Worm (Caenorhabditis elegans) whole organism, early embryonic: Measurements from ENCODE around the gene srw-54.
"Not testable (repeated sequence)": the region's sequence is repeated elsewhere in the genome, so short reads cannot be mapped to it uniquely, and the experiment has no call there.

ENCODE experiments used
- B0310.2 ChIP-seq: sonication (generic microtip); optimal IDR thresholded peaks from 2 replicates; lab custom pipeline; 2016; ENCODE audit warnings: mild to moderate bottlenecking, missing genetic modification characterization, missing compliant biosample characterization
- F13C5.2 ChIP-seq: sonication (generic microtip); optimal IDR thresholded peaks from 2 replicates; lab custom pipeline; 2017; ENCODE audit warnings: mild to moderate bottlenecking, missing genetic modification characterization, inconsistent platforms, missing compliant biosample characterization
- aly-1 ChIP-seq: sonication (generic microtip); optimal IDR thresholded peaks from 2 replicates; lab custom pipeline; 2016; ENCODE audit warnings: missing genetic modification characterization, missing compliant biosample characterization
- ama-1 ChIP-seq: fragments of 150-350 bp; optimal IDR thresholded peaks from 2 replicates; lab custom pipeline; 2014
- ceh-13 ChIP-seq: fragments of 200-800 bp; sonication (Bioruptor generic); optimal IDR thresholded peaks from 2 replicates; lab custom pipeline; 2018; ENCODE audit warnings: mild to moderate bottlenecking, missing genetic modification characterization, missing compliant biosample characterization
- ceh-36 ChIP-seq: sonication (generic microtip); optimal IDR thresholded peaks from 2 replicates; lab custom pipeline; 2016; ENCODE audit warnings: missing genetic modification characterization, inconsistent platforms, missing compliant biosample characterization
- ets-7 ChIP-seq: sonication (generic microtip); optimal IDR thresholded peaks from 2 replicates; lab custom pipeline; 2016; ENCODE audit warnings: missing genotype, missing genetic modification characterization, missing compliant biosample characterization
- flt-1 ChIP-seq: fragments of 200-800 bp; sonication (Bioruptor generic); IDR thresholded peaks from 2 replicates; pipeline ENCODE4 v1.3.6; 2022; ENCODE audit warnings: missing genetic modification characterization, missing compliant biosample characterization
- hmbx-1 ChIP-seq: sonication (generic microtip); optimal IDR thresholded peaks from 2 replicates; lab custom pipeline; 2016; ENCODE audit warnings: mild to moderate bottlenecking, missing genetic modification characterization, missing compliant biosample characterization
- hmg-4 ChIP-seq: fragments of 200-800 bp; sonication (Bioruptor generic); optimal IDR thresholded peaks from 2 replicates; lab custom pipeline; 2018; ENCODE audit warnings: mild to moderate bottlenecking, missing genetic modification characterization, missing compliant biosample characterization
- hnd-1 ChIP-seq: sonication (generic microtip); optimal IDR thresholded peaks from 2 replicates; lab custom pipeline; 2016; ENCODE audit warnings: missing genetic modification characterization, missing compliant biosample characterization
- pes-1 ChIP-seq: fragments of 200-800 bp; sonication (Bioruptor generic); IDR thresholded peaks from 2 replicates; pipeline ENCODE4 v1.3.6; 2022; ENCODE audit warnings: missing genetic modification reagents, missing genetic modification characterization, missing compliant biosample characterization
- scrt-1 ChIP-seq: fragments of 200-800 bp; sonication (Bioruptor generic); IDR thresholded peaks from 2 replicates; pipeline ENCODE4 v1.3.6; 2022; ENCODE audit warnings: missing genetic modification characterization, missing compliant biosample characterization
- sea-1 ChIP-seq: fragments of 200-800 bp; sonication (Bioruptor generic); conservative IDR thresholded peaks from 2 replicates; pipeline ENCODE4 v1.3.6; 2022; ENCODE audit warnings: missing genetic modification characterization, missing compliant biosample characterization
- tbx-11 ChIP-seq: fragments of 200-800 bp; sonication (Bioruptor generic); IDR thresholded peaks from 2 replicates; pipeline ENCODE4 v1.3.6; 2022; ENCODE audit warnings: missing genetic modification characterization, missing compliant biosample characterization
- tbx-37 ChIP-seq: fragments of 200-800 bp; sonication (Bioruptor generic); conservative IDR thresholded peaks from 2 replicates; pipeline ENCODE4 v1.3.6; 2022; ENCODE audit warnings: missing genetic modification reagents, missing genetic modification characterization, missing compliant biosample characterization
- tra-4 ChIP-seq: sonication (generic microtip); optimal IDR thresholded peaks from 2 replicates; lab custom pipeline; 2017; ENCODE audit warnings: missing genetic modification characterization, missing compliant biosample characterization

The srw-54 gene

DNA sequence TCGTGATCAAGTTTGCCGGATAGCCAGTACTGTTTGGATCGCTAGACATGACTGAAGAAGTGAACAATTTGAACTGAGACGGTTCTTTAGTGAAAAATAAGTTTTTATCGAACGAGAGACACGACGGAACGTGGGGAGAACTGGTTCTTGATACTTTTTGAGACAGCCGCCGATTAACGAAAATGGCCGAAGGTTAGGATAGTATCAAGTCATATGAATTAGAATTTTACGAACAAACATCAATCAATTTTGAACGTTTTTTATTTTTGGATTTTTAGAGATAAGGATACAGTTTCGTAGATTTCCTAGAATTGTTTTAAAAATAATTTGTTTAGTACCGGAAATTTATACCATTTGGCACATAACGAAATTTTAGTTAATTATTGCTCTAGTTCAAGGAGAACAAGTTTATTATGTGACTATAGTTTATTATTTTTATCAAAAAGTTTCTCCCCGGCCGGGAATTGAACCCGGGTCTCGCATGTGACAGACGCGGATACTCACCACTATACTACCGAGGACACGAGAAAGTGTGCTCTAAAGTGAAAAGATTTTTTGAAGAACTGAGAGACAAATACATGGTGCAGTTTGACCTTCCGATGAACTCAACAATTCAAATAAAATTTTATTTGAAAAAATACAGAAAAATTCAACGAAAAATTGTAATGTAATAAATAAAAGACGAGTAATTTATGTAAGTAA, 37.3 kb downstream of the srw-54 start, which contains the start of gene W06G6.20:
TSS of gene W06G6.20 (minus strand) at position 51 of the 702 bp plus-strand sequence.
- TF ChIP-seq ama-1 (lab: Kevin White, UChicago), result no peak
- no peak for TF ChIP-seq ceh-36 (tag; lab: Kevin White, UChicago)
- TF ChIP-seq scrt-1, result no peak
- no peak for TF ChIP-seq flt-1 (GFP tag; lab: Robert Waterston, UW)
- no peak for TF ChIP-seq hnd-1 (tag; lab: Kevin White, UChicago)
- TF ChIP-seq tra-4 (tag; lab: Kevin White, UChicago), result no peak
- TF ChIP-seq sea-1 (GFP tag; lab: Robert Waterston, UW), result no peak
- no peak for TF ChIP-seq ets-7 (tag; lab: Kevin White, UChicago)
- no peak for TF ChIP-seq F13C5.2
- TF ChIP-seq ceh-13 (GFP tag; lab: Kevin White, UChicago), result no peak
- TF ChIP-seq aly-1, result no peak
- TF ChIP-seq tbx-11 (GFP tag; lab: Robert Waterston, UW), result no peak
- no peak for TF ChIP-seq pes-1 (GFP tag; lab: Robert Waterston, UW)
- no peak for TF ChIP-seq tbx-37 (GFP tag; lab: Robert Waterston, UW)
- TF ChIP-seq hmg-4 (GFP tag; lab: Kevin White, UChicago), result no peak
- no peak for TF ChIP-seq B0310.2 (tag; lab: Kevin White, UChicago)
- no peak for TF ChIP-seq hmbx-1 (tag; lab: Kevin White, UChicago)

DNA sequence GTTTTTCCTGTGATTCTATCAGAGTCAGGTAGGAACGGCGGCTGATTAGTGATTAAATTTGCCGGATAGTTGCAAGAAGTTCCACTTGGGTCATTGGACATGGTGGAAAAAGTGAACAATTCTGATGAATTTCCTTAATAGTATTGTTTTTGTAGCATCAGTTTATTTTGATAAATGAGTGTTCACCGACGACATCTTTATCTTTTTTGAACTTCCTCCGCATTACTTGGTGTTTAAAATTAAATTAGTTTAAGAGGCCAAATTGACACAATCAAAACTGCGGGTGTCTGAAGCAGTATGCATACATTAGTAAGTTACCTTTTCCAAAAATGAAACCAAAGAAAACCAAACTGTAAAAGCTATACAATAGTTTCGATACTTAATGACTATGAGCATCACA, 38.1 kb downstream of the srw-54 start, which contains the start of gene W06G6.11:
TSS of gene W06G6.11 (minus strand) at position 101 of the 400 bp plus-strand sequence.
- not testable (repeated sequence) for TF ChIP-seq hmbx-1 (tag; lab: Kevin White, UChicago); aly-1; scrt-1

DNA sequence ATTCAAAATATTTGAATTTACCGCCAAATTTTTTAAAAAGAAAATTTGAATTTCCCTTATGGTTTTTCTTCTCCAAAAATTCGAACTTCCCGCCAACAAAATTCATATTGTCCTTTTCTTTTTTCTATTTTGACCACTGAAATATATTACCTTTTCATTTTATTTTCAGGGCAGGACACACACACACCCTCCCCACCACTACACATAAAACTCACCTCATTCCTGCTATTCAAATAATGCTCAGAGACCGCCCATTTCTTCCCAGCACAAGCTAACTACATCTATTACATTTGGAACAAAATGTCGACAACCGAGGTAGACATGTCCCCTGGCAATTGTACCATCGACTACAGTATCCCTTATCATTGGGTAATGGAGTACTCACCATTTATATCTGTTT, 43.1 kb downstream of the srw-54 start, which contains the start of gene W06G6.15:
TSS of gene W06G6.15 (plus strand) at position 301 of the 400 bp plus-strand sequence.
- not testable (repeated sequence) for TF ChIP-seq B0310.2 (tag; lab: Kevin White, UChicago); ceh-13 (GFP tag; lab: Kevin White, UChicago); hmg-4 (GFP tag; lab: Kevin White, UChicago)

DNA sequence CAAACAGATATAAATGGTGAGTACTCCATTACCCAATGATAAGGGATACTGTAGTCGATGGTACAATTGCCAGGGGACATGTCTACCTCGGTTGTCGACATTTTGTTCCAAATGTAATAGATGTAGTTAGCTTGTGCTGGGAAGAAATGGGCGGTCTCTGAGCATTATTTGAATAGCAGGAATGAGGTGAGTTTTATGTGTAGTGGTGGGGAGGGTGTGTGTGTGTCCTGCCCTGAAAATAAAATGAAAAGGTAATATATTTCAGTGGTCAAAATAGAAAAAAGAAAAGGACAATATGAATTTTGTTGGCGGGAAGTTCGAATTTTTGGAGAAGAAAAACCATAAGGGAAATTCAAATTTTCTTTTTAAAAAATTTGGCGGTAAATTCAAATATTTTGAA, 49.7 kb downstream of the srw-54 start, which contains the start of gene Y70C5B.2:
TSS of gene Y70C5B.2 (minus strand) at position 101 of the 400 bp plus-strand sequence.
- not testable (repeated sequence) for TF ChIP-seq hnd-1 (tag; lab: Kevin White, UChicago); hmbx-1 (tag; lab: Kevin White, UChicago); ceh-13 (GFP tag; lab: Kevin White, UChicago)
